Fruit fly (Drosophila melanogaster) whole organism, prepupa: ENCODE data around the gene CG7914.
A peak's percentile ranks its signal among the peaks of the same experiment; 100 is the strongest.

Experiments
- CG16779 ChIP-seq: fragments of 200-800 bp; sonication (Bioruptor generic); optimal IDR thresholded peaks from 3 replicates; lab custom pipeline; 2017; ENCODE audit warnings: missing biosample characterization, mild to moderate bottlenecking, missing genetic modification characterization
- CG3032 ChIP-seq: fragments of 200-800 bp; optimal IDR thresholded peaks from 2 replicates; lab custom pipeline; 2019; ENCODE audit warnings: missing biosample characterization, mild to moderate bottlenecking, missing genetic modification characterization, moderate library complexity
- CG32006 ChIP-seq: fragments of 200-800 bp; sonication (Bioruptor generic); optimal IDR thresholded peaks from 3 replicates; lab custom pipeline; 2017; ENCODE audit warnings: missing biosample characterization, mild to moderate bottlenecking, missing genetic modification characterization
- CG6276 ChIP-seq: fragments of 200-800 bp; sonication (Bioruptor generic); optimal IDR thresholded peaks from 2 replicates; lab custom pipeline; 2017; ENCODE audit warnings: missing biosample characterization, mild to moderate bottlenecking, missing genetic modification characterization
- CG7368 ChIP-seq: fragments of 200-800 bp; sonication (Bioruptor generic); optimal IDR thresholded peaks from 3 replicates; lab custom pipeline; 2016; ENCODE audit warnings: missing biosample characterization, missing genetic modification characterization
- CG8632 ChIP-seq: fragments of 200-800 bp; sonication (Bioruptor generic); optimal IDR thresholded peaks from 3 replicates; lab custom pipeline; 2016; ENCODE audit warnings: missing biosample characterization, missing genetic modification characterization
- Ets96B ChIP-seq: fragments of 200-800 bp; optimal IDR thresholded peaks from 2 replicates; lab custom pipeline; 2019; ENCODE audit warnings: missing biosample characterization, mild to moderate bottlenecking, missing genetic modification characterization, moderate library complexity
- Met ChIP-seq: fragments of 200-800 bp; sonication (Bioruptor generic); optimal IDR thresholded peaks from 3 replicates; lab custom pipeline; 2016; ENCODE audit warnings: missing biosample characterization, missing genetic modification characterization
- OdsH ChIP-seq: fragments of 200-800 bp; sonication (Bioruptor generic); optimal IDR thresholded peaks from 3 replicates; lab custom pipeline; 2016; ENCODE audit warnings: missing biosample characterization, missing genetic modification characterization
- dsx ChIP-seq: fragments of 200-800 bp; optimal IDR thresholded peaks from 3 replicates; lab custom pipeline; 2019; ENCODE audit warnings: missing biosample characterization, mild to moderate bottlenecking, missing genetic modification characterization, moderate library complexity; ENCODE audit not compliant: poor library complexity, severe bottlenecking
- pdm3 ChIP-seq: fragments of 200-800 bp; sonication (Bioruptor generic); optimal IDR thresholded peaks from 3 replicates; lab custom pipeline; 2016; ENCODE audit warnings: missing biosample characterization, missing genetic modification characterization
- vri ChIP-seq: fragments of 200-800 bp; sonication (Bioruptor generic); optimal IDR thresholded peaks from 3 replicates; lab custom pipeline; 2016; ENCODE audit warnings: missing biosample characterization, mild to moderate bottlenecking, missing genetic modification characterization

DNA sequence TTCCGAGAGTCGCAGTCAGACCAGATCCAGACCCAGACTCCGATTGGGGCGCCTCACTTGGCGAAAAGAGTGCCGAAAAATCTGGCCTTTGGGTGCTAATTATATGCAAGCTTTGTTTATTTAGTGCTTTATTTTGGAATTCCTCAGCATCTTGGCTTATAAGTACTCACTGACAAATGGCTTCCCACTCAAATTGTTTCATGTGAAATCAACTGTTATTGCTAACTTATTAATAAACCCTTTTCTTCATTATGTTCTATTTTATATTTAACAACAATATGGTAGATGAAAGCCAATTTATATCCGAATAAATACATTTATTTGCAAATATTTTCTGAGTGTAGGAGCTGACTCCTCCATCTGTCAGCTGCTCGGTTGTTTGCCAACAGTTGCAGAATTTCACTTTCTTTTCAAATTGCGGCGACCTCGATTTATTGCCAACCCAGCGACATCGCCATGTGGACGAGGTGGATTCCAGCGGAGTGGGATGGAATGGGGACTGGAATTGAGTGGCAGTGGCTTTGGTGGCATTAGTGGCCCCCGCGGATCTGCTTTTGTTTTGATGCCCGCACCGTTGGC, 36.7 kb upstream of the CG7914 start:
- TF ChIP-seq CG7368 (GFP tag; lab: Kevin White, UChicago) = peak; percentile 57
- peak; percentile 19 for TF ChIP-seq dsx (GFP tag; lab: Kevin White, UChicago)
- TF ChIP-seq CG6276 = peak; percentile 67
- peak; percentile 72 for TF ChIP-seq OdsH (GFP tag; lab: Kevin White, UChicago)
- peak; percentile 72 for TF ChIP-seq pdm3
- TF ChIP-seq CG8632 (GFP tag; lab: Kevin White, UChicago) = peak; percentile 56
- no peak for TF ChIP-seq CG16779 (tag; lab: Kevin White, UChicago)
- TF ChIP-seq Ets96B (tag; lab: Kevin White, UChicago) = peak; percentile 49
- peak; percentile 72 for TF ChIP-seq Met (GFP tag; lab: Kevin White, UChicago)
- no peak for TF ChIP-seq vri (GFP tag; lab: Kevin White, UChicago)
- TF ChIP-seq CG3032 (tag; lab: Kevin White, UChicago) = peak; percentile 54
- peak; percentile 90 for TF ChIP-seq CG32006 (GFP tag; lab: Kevin White, UChicago)
